Worm (Caenorhabditis elegans): Measurements from ENCODE around the gene fbxb-117.

ce11 chrV:19251844-19252243 lies 30.6 kb upstream of the fbxb-117 start, which contains the start of gene F21D9.11:
- no peak for TF ChIP-seq T22C8.4 (GFP tag; IDR thresholded peaks at IDR 0.05)
- no peak for TF ChIP-seq flt-1 (GFP tag; IDR thresholded peaks at IDR 0.05)
